Fruit fly (Drosophila melanogaster): Measurements from ENCODE around the gene RpS14b.

RpS14b gene

DNA sequence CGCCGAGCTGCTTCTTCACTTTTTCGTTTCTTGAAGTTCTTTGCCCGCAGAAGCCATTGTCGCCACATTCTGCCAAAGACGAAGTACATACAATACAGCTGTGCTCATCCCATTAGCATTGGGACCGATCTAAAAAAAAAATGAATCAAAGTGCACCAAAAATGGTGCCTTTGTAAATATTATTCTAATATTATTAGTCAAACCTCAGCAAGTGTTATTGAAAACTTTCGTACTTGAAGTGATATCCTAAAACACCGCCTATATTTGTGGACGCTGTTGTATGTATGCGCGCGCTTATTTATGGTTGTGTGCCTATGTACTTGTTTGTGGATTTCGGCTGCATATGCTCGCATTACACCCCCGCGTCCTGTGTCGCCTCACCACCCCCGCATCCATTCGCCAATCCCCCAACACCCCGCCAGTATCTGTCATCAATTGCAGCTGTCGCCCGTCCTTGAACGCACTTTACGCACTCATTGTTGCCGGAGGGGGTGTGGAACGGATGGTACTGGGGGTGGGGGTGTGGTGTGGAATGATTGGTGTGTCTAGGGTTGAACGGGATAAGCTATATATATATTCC lies 37.8 kb downstream of the RpS14b start (continued):
- TF ChIP-seq en (GFP tag; optimal IDR thresholded peaks at IDR 0.05) (peak; percentile 22), Camta (GFP tag; optimal IDR thresholded peaks at IDR 0.05) (peak; percentile 58), Aef1 (GFP tag; IDR thresholded peaks at IDR 0.05) (peak; percentile 85), CG11247 (GFP tag; IDR thresholded peaks at IDR 0.05) (peak; percentile 81), CG10543 (GFP tag; optimal IDR thresholded peaks at IDR 0.05) (peak; percentile 33), CG14860 (GFP tag; IDR thresholded peaks at IDR 0.05; ENCODE audit: partially characterized antibody) (no peak), MBD-R2 (GFP tag; IDR thresholded peaks at IDR 0.05) (peak; percentile 62; the same call in 1 of the 2 replicates), B-H2 (GFP tag; optimal IDR thresholded peaks at IDR 0.05) (no peak), CG34376 (GFP tag; optimal IDR thresholded peaks at IDR 0.05) (peak; percentile 55), pzg (GFP tag; optimal IDR thresholded peaks at IDR 0.05) (no peak), caup (GFP tag; optimal IDR thresholded peaks at IDR 0.05; ENCODE audit: severe bottlenecking) (peak; percentile 87), mam (GFP tag; optimal IDR thresholded peaks at IDR 0.05) (peak; percentile 58), CG15514 (GFP tag; optimal IDR thresholded peaks at IDR 0.05) (peak; percentile 74), CG31441 (GFP tag; IDR thresholded peaks at IDR 0.05) (peak; percentile 94), CG7271 (tag; optimal IDR thresholded peaks at IDR 0.05) (peak; percentile 67), Antp (GFP tag; optimal IDR thresholded peaks at IDR 0.05) (peak; percentile 49), CG11456 (GFP tag; IDR thresholded peaks at IDR 0.05) (peak; percentile 88), C15 (GFP tag; IDR thresholded peaks at IDR 0.05) (peak; percentile 69; the same call in 2 of the 3 replicates), NfI (GFP tag; optimal IDR thresholded peaks at IDR 0.05) (peak; percentile 85), CG7786 (GFP tag; optimal IDR thresholded peaks at IDR 0.05) (peak; percentile 59), CG15601 (tag; optimal IDR thresholded peaks at IDR 0.05) (peak; percentile 88), az2 (GFP tag; optimal IDR thresholded peaks at IDR 0.05) (peak; percentile 87), fu2 (GFP tag; optimal IDR thresholded peaks at IDR 0.05) (peak; percentile 17), CG8478 (optimal IDR thresholded peaks at IDR 0.05) (no peak), Blimp-1 (GFP tag; optimal IDR thresholded peaks at IDR 0.05) (peak; percentile 90), pros (GFP tag; optimal IDR thresholded peaks at IDR 0.05) (peak; percentile 60), ham (GFP tag; IDR thresholded peaks at IDR 0.05) (0 out of 2 replicates have a peak, but pooled peaks have one; percentile 34), CG1602 (GFP tag; optimal IDR thresholded peaks at IDR 0.05) (peak; percentile 82), Usf (GFP tag; optimal IDR thresholded peaks at IDR 0.05) (peak; percentile 55), Oaz (GFP tag; IDR thresholded peaks at IDR 0.05) (peak; percentile 71), CG18476 (GFP tag; optimal IDR thresholded peaks at IDR 0.05) (peak; percentile 81), CG12769 (tag; optimal IDR thresholded peaks at IDR 0.05) (peak; percentile 89), CG2129 (GFP tag; IDR thresholded peaks at IDR 0.05; ENCODE audit: partially characterized antibody) (no peak), CG10462 (GFP tag; optimal IDR thresholded peaks at IDR 0.05) (peak; percentile 68), unc-4 (GFP tag; IDR thresholded peaks at IDR 0.05; ENCODE audit: partially characterized antibody) (no peak), Stat92E (GFP tag; optimal IDR thresholded peaks at IDR 0.05) (peak in 1 of 3 experiments; percentile 66), bcd (GFP tag; optimal IDR thresholded peaks at IDR 0.05) (peak; percentile 87), Gug (GFP tag; IDR thresholded peaks at IDR 0.05) (peak; percentile 85), Mrtf (GFP tag; IDR thresholded peaks at IDR 0.05) (peak; percentile 88), org-1 (GFP tag; optimal IDR thresholded peaks at IDR 0.05) (peak; percentile 85), crp (GFP tag; optimal IDR thresholded peaks at IDR 0.05) (peak in 1 of 2 experiments; percentile 35), CG4730 (GFP tag; IDR thresholded peaks at IDR 0.05) (peak; percentile 83), pfk (GFP tag; optimal IDR thresholded peaks at IDR 0.05) (no peak), CG11504 (tag; optimal IDR thresholded peaks at IDR 0.05) (peak; percentile 92), gsb (GFP tag; IDR thresholded peaks at IDR 0.05) (peak; percentile 70), CHES-1-like (GFP tag; optimal IDR thresholded peaks at IDR 0.05) (peak; percentile 19), ci (GFP tag; IDR thresholded peaks at IDR 0.05) (peak; percentile 95), CG10979 (tag; optimal IDR thresholded peaks at IDR 0.05) (peak; percentile 92), CG10147 (GFP tag; optimal IDR thresholded peaks at IDR 0.05) (peak; percentile 81)
